Fruit fly (Drosophila melanogaster): ENCODE results near the gene Muc68Ca.

Gene Muc68Ca

DNA sequence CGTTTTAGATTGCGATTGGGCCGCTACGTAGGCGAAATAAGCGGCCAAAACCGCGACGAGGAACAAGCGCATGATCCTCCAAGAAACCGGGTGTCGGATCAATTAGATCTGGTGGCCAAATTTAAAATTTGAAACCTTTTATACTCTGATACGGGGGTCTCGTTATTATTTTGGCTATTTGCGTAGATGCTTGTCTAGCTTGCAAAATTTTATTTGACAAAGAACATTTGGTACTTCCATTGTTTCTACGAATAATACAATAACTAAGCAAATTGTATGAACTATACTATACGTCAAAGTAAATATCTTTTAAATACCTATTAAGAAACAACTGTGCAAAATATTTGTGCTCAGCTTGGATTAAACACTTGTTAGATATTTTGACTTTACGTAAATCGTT, at the start of gene Muc68Ca:
Muc68Ca (minus strand) TSS at position 101 of the 400 bp plus-strand sequence.
- TF ChIP-seq salr (GFP tag; optimal IDR thresholded peaks at IDR 0.05) = no peak
- TF ChIP-seq CG11762 (GFP tag; optimal IDR thresholded peaks at IDR 0.05; ENCODE audit: insufficient read depth) = no peak
- no peak for TF ChIP-seq svp (GFP tag)
- no peak for TF ChIP-seq CG3919 (GFP tag; optimal IDR thresholded peaks at IDR 0.05)
- TF ChIP-seq topi (GFP tag; optimal IDR thresholded peaks at IDR 0.05) = no peak
- TF ChIP-seq Hr39 (GFP tag; optimal IDR thresholded peaks at IDR 0.05) = no peak
- no peak for TF ChIP-seq Blimp-1 (GFP tag; optimal IDR thresholded peaks at IDR 0.05)

DNA sequence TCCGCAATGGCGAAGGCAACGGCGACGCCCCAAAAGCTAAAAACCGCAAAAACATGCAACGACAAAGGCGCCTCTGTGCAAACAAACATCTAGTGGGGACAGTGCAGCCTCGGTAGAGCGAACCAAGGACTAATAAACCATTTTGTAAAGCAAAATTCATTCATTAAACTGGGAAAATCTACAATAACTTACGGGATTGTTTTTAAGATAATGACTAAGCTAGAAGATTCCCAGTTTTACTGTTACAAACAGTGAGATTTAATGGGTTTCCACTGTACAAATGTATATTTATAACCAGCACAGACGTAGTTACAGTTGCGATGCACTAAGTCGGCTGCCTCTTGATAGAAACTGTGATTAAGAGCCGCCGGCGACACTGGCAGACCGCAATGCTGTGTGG, 36.3 kb upstream of the Muc68Ca start:
- peak; percentile 65 for TF ChIP-seq achi (GFP tag; optimal IDR thresholded peaks at IDR 0.05)
- no peak for TF ChIP-seq CG8632 (GFP tag; optimal IDR thresholded peaks at IDR 0.05)
- peak; percentile 24 for TF ChIP-seq CG16779 (tag; optimal IDR thresholded peaks at IDR 0.05)
- TF ChIP-seq CG11902 (GFP tag; optimal IDR thresholded peaks at IDR 0.05) = no peak
- peak; percentile 35 for TF ChIP-seq svp (GFP tag)
- peak; percentile 16 for TF ChIP-seq spab (GFP tag; optimal IDR thresholded peaks at IDR 0.05)
- TF ChIP-seq CG10631 (GFP tag; optimal IDR thresholded peaks at IDR 0.05) = peak; percentile 40
- peak; percentile 76; the same call in 1 of the 2 replicates for TF ChIP-seq Gug (GFP tag; IDR thresholded peaks at IDR 0.05)
- TF ChIP-seq pdm3 (GFP tag; optimal IDR thresholded peaks at IDR 0.05) = peak; percentile 67
- TF ChIP-seq CG10669 (GFP tag; optimal IDR thresholded peaks at IDR 0.05) = peak; percentile 57
- peak; percentile 82 for TF ChIP-seq CG32006 (GFP tag; optimal IDR thresholded peaks at IDR 0.05)
- TF ChIP-seq CG3032 (tag; optimal IDR thresholded peaks at IDR 0.05) = no peak
- TF ChIP-seq Ets96B (tag; optimal IDR thresholded peaks at IDR 0.05) = peak; percentile 65
- TF ChIP-seq lz (GFP tag; optimal IDR thresholded peaks at IDR 0.05) = no peak
- TF ChIP-seq CG15336 (GFP tag; IDR thresholded peaks at IDR 0.05) = peak; percentile 90
- no peak for TF ChIP-seq Ets21C (GFP tag; optimal IDR thresholded peaks at IDR 0.05)
- TF ChIP-seq CG7368 (GFP tag; optimal IDR thresholded peaks at IDR 0.05) = peak; percentile 21
- TF ChIP-seq Eip78C (GFP tag) = peak; percentile 64
- TF ChIP-seq CG6276 (GFP tag; optimal IDR thresholded peaks at IDR 0.05) = peak; percentile 63
- peak; percentile 89 for TF ChIP-seq CG6163 (GFP tag; IDR thresholded peaks at IDR 0.05)
- peak; percentile 63 for TF ChIP-seq Sox14 (GFP tag; optimal IDR thresholded peaks at IDR 0.05)
- peak; percentile 86 for TF ChIP-seq CG8119 (GFP tag; IDR thresholded peaks at IDR 0.05)
- TF ChIP-seq OdsH (GFP tag; optimal IDR thresholded peaks at IDR 0.05) = peak; percentile 62
- TF ChIP-seq CG11294 (GFP tag; IDR thresholded peaks at IDR 0.05) = peak; percentile 82
- peak; percentile 6 for TF ChIP-seq Hr38 (GFP tag; optimal IDR thresholded peaks at IDR 0.05)
- TF ChIP-seq salr (GFP tag; optimal IDR thresholded peaks at IDR 0.05) = peak in 1 of 2 experiments; percentile 25
- peak; percentile 39 for TF ChIP-seq acj6 (GFP tag; optimal IDR thresholded peaks at IDR 0.05)
- TF ChIP-seq CG11762 (GFP tag; optimal IDR thresholded peaks at IDR 0.05; ENCODE audit: insufficient read depth) = peak; percentile 32
- TF ChIP-seq Sox15 (GFP tag; optimal IDR thresholded peaks at IDR 0.05) = no peak
- TF ChIP-seq eg (GFP tag; IDR thresholded peaks at IDR 0.05) = peak; percentile 86
- TF ChIP-seq Hr4 (GFP tag; optimal IDR thresholded peaks at IDR 0.05) = peak; percentile 83
- peak; percentile 48 for TF ChIP-seq CG3919 (GFP tag; optimal IDR thresholded peaks at IDR 0.05)
- no peak for TF ChIP-seq esn (GFP tag; optimal IDR thresholded peaks at IDR 0.05)
- TF ChIP-seq Eip75B (GFP tag; optimal IDR thresholded peaks at IDR 0.05) = no peak
- no peak for TF ChIP-seq dsx (GFP tag; optimal IDR thresholded peaks at IDR 0.05; ENCODE audit: poor library complexity, severe bottlenecking)
- peak; percentile 44 for TF ChIP-seq CG6792 (GFP tag; optimal IDR thresholded peaks at IDR 0.05)
- peak; percentile 53 for TF ChIP-seq net (GFP tag; optimal IDR thresholded peaks at IDR 0.05)
- peak; percentile 3 for TF ChIP-seq cyc (GFP tag; optimal IDR thresholded peaks at IDR 0.05)
- TF ChIP-seq dac (GFP tag; optimal IDR thresholded peaks at IDR 0.05) = peak; percentile 48
- TF ChIP-seq fd59A (GFP tag; optimal IDR thresholded peaks at IDR 0.05) = peak; percentile 40
- TF ChIP-seq Lpt (GFP tag; optimal IDR thresholded peaks at IDR 0.05) = no peak
- TF ChIP-seq CG4318 (GFP tag; optimal IDR thresholded peaks at IDR 0.05) = peak; percentile 47

Measured in whole organism, prepupa.